Fruit fly (Drosophila melanogaster) whole organism, prepupa: ENCODE data around the gene fred.

Experiments
- CG10631 ChIP-seq: fragments of 200-800 bp; sonication (Bioruptor generic); optimal IDR thresholded peaks from 2 replicates; lab custom pipeline; 2016; ENCODE audit warnings: missing biosample characterization, missing genetic modification characterization
- CG11762 ChIP-seq: fragments of 200-800 bp; sonication (Bioruptor generic); optimal IDR thresholded peaks from 3 replicates; lab custom pipeline; 2016; ENCODE audit warnings: missing biosample characterization, missing genetic modification characterization; ENCODE audit not compliant: insufficient read depth
- CG11902 ChIP-seq: fragments of 200-800 bp; sonication (Bioruptor generic); optimal IDR thresholded peaks from 3 replicates; lab custom pipeline; 2016; ENCODE audit warnings: missing biosample characterization, missing genetic modification characterization
- CG15336 ChIP-seq: fragments of 200-800 bp; sonication (Bioruptor generic); IDR thresholded peaks from 2 replicates; pipeline ENCODE4 v1.3.6; 2022; ENCODE audit warnings: missing biosample characterization, missing genetic modification characterization
- CG16779 ChIP-seq: fragments of 200-800 bp; sonication (Bioruptor generic); optimal IDR thresholded peaks from 3 replicates; lab custom pipeline; 2017; ENCODE audit warnings: missing biosample characterization, mild to moderate bottlenecking, missing genetic modification characterization
- CG31627 ChIP-seq: fragments of 200-800 bp; sonication (Bioruptor generic); optimal IDR thresholded peaks from 3 replicates; lab custom pipeline; 2016; ENCODE audit warnings: missing biosample characterization, missing genetic modification characterization
- CG32006 ChIP-seq: fragments of 200-800 bp; sonication (Bioruptor generic); optimal IDR thresholded peaks from 3 replicates; lab custom pipeline; 2017; ENCODE audit warnings: missing biosample characterization, mild to moderate bottlenecking, missing genetic modification characterization
- CG4318 ChIP-seq: fragments of 200-800 bp; sonication (Bioruptor generic); optimal IDR thresholded peaks from 3 replicates; lab custom pipeline; 2017; ENCODE audit warnings: missing biosample characterization, mild to moderate bottlenecking, missing genetic modification characterization
- CG6163 ChIP-seq: fragments of 200-800 bp; sonication (Bioruptor generic); IDR thresholded peaks from 3 replicates; pipeline ENCODE4 v1.3.6; 2022; ENCODE audit warnings: missing biosample characterization, missing genetic modification characterization
- CG6276 ChIP-seq: fragments of 200-800 bp; sonication (Bioruptor generic); optimal IDR thresholded peaks from 2 replicates; lab custom pipeline; 2017; ENCODE audit warnings: missing biosample characterization, mild to moderate bottlenecking, missing genetic modification characterization
- CG6792 ChIP-seq: fragments of 200-800 bp; sonication (Bioruptor generic); optimal IDR thresholded peaks from 3 replicates; lab custom pipeline; 2016; ENCODE audit warnings: missing biosample characterization, missing genetic modification characterization
- CG6854 ChIP-seq: fragments of 200-800 bp; sonication (Bioruptor generic); optimal IDR thresholded peaks from 2 replicates; lab custom pipeline; 2017; ENCODE audit warnings: missing biosample characterization, mild to moderate bottlenecking, missing genetic modification characterization
- CG7368 ChIP-seq: fragments of 200-800 bp; sonication (Bioruptor generic); optimal IDR thresholded peaks from 3 replicates; lab custom pipeline; 2016; ENCODE audit warnings: missing biosample characterization, missing genetic modification characterization
- CG8319 ChIP-seq: fragments of 200-800 bp; sonication (Bioruptor generic); optimal IDR thresholded peaks from 3 replicates; lab custom pipeline; 2016; ENCODE audit warnings: missing biosample characterization, missing genetic modification characterization
- CG8632 ChIP-seq: fragments of 200-800 bp; sonication (Bioruptor generic); optimal IDR thresholded peaks from 3 replicates; lab custom pipeline; 2016; ENCODE audit warnings: missing biosample characterization, missing genetic modification characterization
- Eip78C ChIP-seq: fragments of 200-800 bp; sonication (Bioruptor generic); peaks from one replicate; lab custom pipeline; 2016; ENCODE audit warnings: missing biosample characterization, missing genetic modification characterization
- Eip93F ChIP-seq: fragments of 200-800 bp; sonication (Bioruptor generic); optimal IDR thresholded peaks from 2 replicates; lab custom pipeline; 2016; ENCODE audit warnings: missing biosample characterization, mild to moderate bottlenecking, missing genetic modification characterization
- Ets96B ChIP-seq: fragments of 200-800 bp; optimal IDR thresholded peaks from 2 replicates; lab custom pipeline; 2019; ENCODE audit warnings: missing biosample characterization, mild to moderate bottlenecking, missing genetic modification characterization, moderate library complexity
- Gug ChIP-seq: fragments of 200-800 bp; sonication (Bioruptor generic); IDR thresholded peaks from 2 replicates; pipeline ENCODE4 v1.3.6; 2022; ENCODE audit warnings: missing biosample characterization, missing genetic modification characterization
- Hr38 ChIP-seq: sonication (Bioruptor generic); optimal IDR thresholded peaks from 2 replicates; lab custom pipeline; 2016; ENCODE audit warnings: missing biosample characterization, missing genetic modification characterization
- Hr39 ChIP-seq: fragments of 200-800 bp; sonication (Bioruptor generic); optimal IDR thresholded peaks from 2 replicates; lab custom pipeline; 2016; ENCODE audit warnings: missing biosample characterization, missing genetic modification characterization
- Smox ChIP-seq: fragments of 200-800 bp; sonication (Bioruptor generic); optimal IDR thresholded peaks from 3 replicates; lab custom pipeline; 2016; ENCODE audit warnings: missing biosample characterization, missing genetic modification characterization
- Sox102F ChIP-seq: fragments of 200-800 bp; sonication (Bioruptor generic); optimal IDR thresholded peaks from 2 replicates; lab custom pipeline; 2016; ENCODE audit warnings: missing biosample characterization, mild to moderate bottlenecking, missing genetic modification characterization
- Sox14 ChIP-seq: fragments of 200-800 bp; sonication (Bioruptor generic); optimal IDR thresholded peaks from 3 replicates; lab custom pipeline; 2016; ENCODE audit warnings: missing biosample characterization, missing genetic modification characterization
- Sox15 ChIP-seq: fragments of 200-800 bp; sonication (Bioruptor generic); optimal IDR thresholded peaks from 3 replicates; lab custom pipeline; 2016; ENCODE audit warnings: missing biosample characterization, missing genetic modification characterization
- achi ChIP-seq: fragments of 200-800 bp; sonication (Bioruptor generic); optimal IDR thresholded peaks from 3 replicates; lab custom pipeline; 2016; ENCODE audit warnings: missing biosample characterization, missing genetic modification characterization
- acj6 ChIP-seq: fragments of 200-800 bp; sonication (Bioruptor generic); optimal IDR thresholded peaks from 3 replicates; lab custom pipeline; 2016; ENCODE audit warnings: missing biosample characterization, missing genetic modification characterization
- dac ChIP-seq: fragments of 200-800 bp; sonication (Bioruptor generic); optimal IDR thresholded peaks from 2 replicates; lab custom pipeline; 2017; ENCODE audit warnings: missing biosample characterization, mild to moderate bottlenecking, missing genetic modification characterization
- eg ChIP-seq: fragments of 200-800 bp; sonication (Bioruptor generic); IDR thresholded peaks from 3 replicates; pipeline ENCODE4 v1.3.6; 2022; ENCODE audit warnings: missing biosample characterization, missing genetic modification characterization
- fd59A ChIP-seq: fragments of 200-800 bp; sonication (Bioruptor generic); optimal IDR thresholded peaks from 2 replicates; lab custom pipeline; 2017; ENCODE audit warnings: missing biosample characterization, mild to moderate bottlenecking, missing genetic modification characterization, missing genetic modification reagents
- fd85E ChIP-seq: fragments of 200-800 bp; sonication (Bioruptor generic); optimal IDR thresholded peaks from 3 replicates; lab custom pipeline; 2016; ENCODE audit warnings: missing biosample characterization, missing genetic modification characterization
- net ChIP-seq: fragments of 200-800 bp; sonication (Bioruptor generic); optimal IDR thresholded peaks from 3 replicates; lab custom pipeline; 2016; ENCODE audit warnings: missing biosample characterization, missing genetic modification characterization
- spab ChIP-seq: fragments of 200-800 bp; sonication (Bioruptor generic); optimal IDR thresholded peaks from 2 replicates; lab custom pipeline; 2017; ENCODE audit warnings: missing biosample characterization, mild to moderate bottlenecking, missing genetic modification characterization, missing genetic modification reagents
- ss ChIP-seq, 2 experiments: fragments of 200-800 bp; sonication (Bioruptor generic); optimal IDR thresholded peaks; 2 replicates in 1 of 2; 3 replicates in 1 of 2; lab custom pipeline; 2017 to 2018; ENCODE audit warnings: mild to moderate bottlenecking in 2 of 2, missing biosample characterization in 2 of 2, missing genetic modification characterization in 2 of 2, moderate library complexity in 1 of 2
- svp ChIP-seq: fragments of 200-800 bp; sonication (Bioruptor generic); peaks from one replicate; lab custom pipeline; 2016; ENCODE audit warnings: missing biosample characterization, missing genetic modification characterization
- topi ChIP-seq: fragments of 200-800 bp; sonication (Bioruptor generic); optimal IDR thresholded peaks from 3 replicates; lab custom pipeline; 2016; ENCODE audit warnings: missing biosample characterization, missing genetic modification characterization

Gene fred

dm6 chr2L:4020188-4020587 is 28.7 kb upstream of the fred start:
- no peak for TF ChIP-seq CG6854 (GFP tag; lab: Kevin White, UChicago)
- no peak for TF ChIP-seq CG11902 (GFP tag; lab: Kevin White, UChicago)
- no peak for TF ChIP-seq net (GFP tag; lab: Kevin White, UChicago)
- TF ChIP-seq CG8632, result no peak
- no peak for TF ChIP-seq Sox15
- TF ChIP-seq fd85E (GFP tag; lab: Kevin White, UChicago), result no peak
- TF ChIP-seq CG6163 (GFP tag; lab: Robert Waterston, UW), result no peak
- no peak for TF ChIP-seq CG11762 (GFP tag; lab: Kevin White, UChicago)
- TF ChIP-seq CG4318 (GFP tag; lab: Kevin White, UChicago), result no peak
- no peak for TF ChIP-seq Sox102F (GFP tag; lab: Kevin White, UChicago)
- no peak for TF ChIP-seq CG32006 (GFP tag; lab: Kevin White, UChicago)
- TF ChIP-seq fd59A (GFP tag; lab: Kevin White, UChicago), result no peak

- TF ChIP-seq Ets96B (tag; lab: Kevin White, UChicago), result no peak
- TF ChIP-seq CG8319, result no peak
- TF ChIP-seq CG6792 (GFP tag; lab: Kevin White, UChicago), result no peak
- 0 out of 3 replicates have a peak, but pooled peaks have one; percentile 20 for TF ChIP-seq eg (GFP tag; lab: Robert Waterston, UW)
- TF ChIP-seq dac, result no peak
- TF ChIP-seq, all 60 proteins: peak for 1
These were observed 28.3 kb upstream of the fred start for dm6 chr2L:4019765-4020164.

dm6 chr2L:4019198-4019597 is 27.7 kb upstream of the fred start:
- no peak for TF ChIP-seq CG7368 (GFP tag; lab: Kevin White, UChicago)
- no peak for TF ChIP-seq Smox (GFP tag; lab: Kevin White, UChicago)
- TF ChIP-seq dac, result no peak
- no peak for TF ChIP-seq fd59A (GFP tag; lab: Kevin White, UChicago)
- no peak for TF ChIP-seq CG6854 (GFP tag; lab: Kevin White, UChicago)
- no peak for TF ChIP-seq CG6792 (GFP tag; lab: Kevin White, UChicago)
- TF ChIP-seq acj6 (GFP tag; lab: Kevin White, UChicago), result no peak
- no peak for TF ChIP-seq CG31627 (GFP tag; lab: Kevin White, UChicago)
- TF ChIP-seq Hr38 (GFP tag; lab: Kevin White, UChicago), result no peak
- TF ChIP-seq spab, result no peak
- no peak for TF ChIP-seq CG16779
- no peak for TF ChIP-seq achi (GFP tag; lab: Kevin White, UChicago)
- TF ChIP-seq fd85E (GFP tag; lab: Kevin White, UChicago), result no peak
- TF ChIP-seq CG8319, result no peak

dm6 chr2L:4012089-4012488 is 20.6 kb upstream of the fred start:
- peak; percentile 50 for TF ChIP-seq svp
- no peak for TF ChIP-seq Eip93F (GFP tag; lab: Kevin White, UChicago)
- TF ChIP-seq Sox14 (GFP tag; lab: Kevin White, UChicago), result no peak
- no peak for TF ChIP-seq Eip78C (GFP tag; lab: Kevin White, UChicago)
- TF ChIP-seq topi, result peak; percentile 2
- no peak for TF ChIP-seq acj6 (GFP tag; lab: Kevin White, UChicago)
- peak; percentile 15 for TF ChIP-seq Hr39 (GFP tag; lab: Kevin White, UChicago)
- no peak for TF ChIP-seq CG15336 (GFP tag; lab: Robert Waterston, UW)
- no peak for TF ChIP-seq ss (GFP tag; optimal IDR thresholded peaks at IDR 0.05; lab: Kevin White, UChicago)
- no peak for TF ChIP-seq Sox15
- TF ChIP-seq CG8632, result no peak
- no peak for TF ChIP-seq spab
- TF ChIP-seq CG31627 (GFP tag; lab: Kevin White, UChicago), result no peak
- TF ChIP-seq CG6276 (GFP tag; lab: Kevin White, UChicago), result no peak
- TF ChIP-seq Gug, result no peak
- TF ChIP-seq CG6792 (GFP tag; lab: Kevin White, UChicago), result no peak
- no peak for TF ChIP-seq achi (GFP tag; lab: Kevin White, UChicago)
- no peak for TF ChIP-seq dac
- TF ChIP-seq CG10631, result no peak
- TF ChIP-seq eg (GFP tag; lab: Robert Waterston, UW), result no peak
